Worm (Caenorhabditis elegans): Measurements from ENCODE around the gene srlf-22.

DNA sequence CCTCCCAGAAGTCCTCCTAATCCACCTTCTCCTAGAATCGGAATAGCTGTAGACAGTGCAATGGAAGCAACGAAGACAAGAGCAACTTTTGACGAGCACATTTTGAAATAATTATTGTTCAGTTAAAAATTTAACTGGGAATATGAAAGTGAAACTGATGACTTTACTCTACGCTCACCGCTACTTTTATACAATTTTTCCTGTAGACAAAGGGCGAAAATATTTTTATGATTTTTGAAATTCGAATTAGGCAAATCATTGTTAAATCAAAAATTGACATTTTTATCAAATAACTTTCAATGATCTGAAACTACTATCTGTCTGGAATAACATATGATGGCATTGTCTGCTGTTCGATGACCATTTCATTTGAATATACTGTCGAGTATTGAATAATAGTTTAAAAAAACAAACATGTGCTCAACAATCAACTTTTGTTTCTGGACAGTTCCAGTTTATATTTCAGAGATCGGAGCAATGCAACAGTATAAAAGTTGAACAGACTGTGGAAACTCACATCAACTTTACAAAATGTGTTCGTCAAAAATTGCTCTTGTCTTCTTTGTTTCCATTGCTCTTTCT is 2.6 kb downstream of the srlf-22 start, which contains the start of the genes srlf-23 and srlf-20:
- no peak for TF ChIP-seq tab-1 (GFP tag; IDR thresholded peaks at IDR 0.05)
- no peak for TF ChIP-seq cog-1 (tag; optimal IDR thresholded peaks at IDR 0.05)
- no peak for TF ChIP-seq flt-1 (GFP tag; IDR thresholded peaks at IDR 0.05)
- TF ChIP-seq ztf-23 (GFP tag; IDR thresholded peaks at IDR 0.05) = no peak
- TF ChIP-seq klf-2 (GFP tag; conservative IDR thresholded peaks at IDR 0.05) = no peak
- TF ChIP-seq med-1 (GFP tag; optimal IDR thresholded peaks at IDR 0.05; ENCODE audit: insufficient read depth) = no peak
- TF ChIP-seq ref-1 (GFP tag; conservative IDR thresholded peaks at IDR 0.05) = no peak
- no peak for TF ChIP-seq T22C8.4 (GFP tag; IDR thresholded peaks at IDR 0.05)
- no peak for TF ChIP-seq ztf-29 (GFP tag; IDR thresholded peaks at IDR 0.05)

Data from whole organism, midembryonic.